Worm (Caenorhabditis elegans) whole organism, L1 larva: ENCODE results near the gene sup-18.
A peak's percentile ranks its signal among the peaks of the same experiment; 100 is the strongest.

ENCODE experiments used
- F16B12.6 ChIP-seq: fragments of 150-350 bp; optimal IDR thresholded peaks from 2 replicates; lab custom pipeline; 2014; ENCODE audit warnings: missing biosample characterization, missing genetic modification characterization
- aha-1 ChIP-seq: fragments of 150-350 bp; optimal IDR thresholded peaks from 2 replicates; lab custom pipeline; 2014; ENCODE audit warnings: missing biosample characterization, missing genetic modification characterization
- ama-1 ChIP-seq: fragments of 150-350 bp; optimal IDR thresholded peaks from 2 replicates; lab custom pipeline; 2014
- blmp-1 ChIP-seq: fragments of 150-350 bp; optimal IDR thresholded peaks from 2 replicates; lab custom pipeline; 2014; ENCODE audit warnings: missing biosample characterization, missing genetic modification characterization
- ceh-63 ChIP-seq: fragments of 200-800 bp; sonication (Bioruptor generic); optimal IDR thresholded peaks from 2 replicates; lab custom pipeline; 2018; ENCODE audit warnings: mild to moderate bottlenecking, missing genetic modification characterization, missing compliant biosample characterization
- ceh-8 ChIP-seq: fragments of 200-800 bp; sonication (Bioruptor generic); optimal IDR thresholded peaks from 2 replicates; lab custom pipeline; 2018; ENCODE audit warnings: mild to moderate bottlenecking, missing genetic modification characterization, moderate library complexity, missing compliant biosample characterization
- ceh-82 ChIP-seq, 3 experiments: fragments of 150-350 bp in 1 of 3; sonication (generic microtip) in 2 of 3; optimal IDR thresholded peaks; 2 replicates each; lab custom pipeline; 2014 to 2017; ENCODE audit warnings: missing biosample characterization in 3 of 3, missing genetic modification characterization in 3 of 3
- ces-1 ChIP-seq: fragments of 150-350 bp; optimal IDR thresholded peaks from 2 replicates; lab custom pipeline; 2014; ENCODE audit warnings: missing biosample characterization, missing genetic modification reagents, missing genetic modification characterization
- dpl-1 ChIP-seq, 3 experiments: fragments of 150-350 bp in 2 of 3; sonication (generic microtip) in 1 of 3; optimal IDR thresholded peaks; 2 replicates each; lab custom pipeline; 2014 to 2017; ENCODE audit warnings: missing biosample characterization in 3 of 3, missing genetic modification characterization in 3 of 3, missing genetic modification reagents in 3 of 3
- efl-1 ChIP-seq, 4 experiments: fragments of 150-350 bp; optimal IDR thresholded peaks in 3 of 4; peaks in 1 of 4; 1 replicate in 1 of 4; 2 replicates in 3 of 4; lab custom pipeline; 2014; ENCODE audit warnings: missing biosample characterization in 2 of 4, missing genetic modification characterization in 2 of 4, missing genetic modification reagents in 2 of 4
- egl-27 ChIP-seq, 2 experiments: fragments of 150-350 bp in 1 of 2; sonication (generic microtip); optimal IDR thresholded peaks; 3 replicates each; lab custom pipeline; 2017 to 2018; ENCODE audit warnings: missing biosample characterization in 2 of 2, missing genetic modification characterization in 2 of 2, missing genetic modification reagents in 2 of 2
- elt-2 ChIP-seq: sonication (generic microtip); optimal IDR thresholded peaks from 2 replicates; lab custom pipeline; 2016; ENCODE audit warnings: missing genetic modification characterization, mild to moderate bottlenecking, inconsistent platforms, missing compliant biosample characterization, missing genetic modification reagents
- elt-3 ChIP-seq, 6 experiments: fragments of 150-350 bp in 1 of 6; sonication (generic microtip); optimal IDR thresholded peaks; 2 replicates each; lab custom pipeline; 2017 to 2018; ENCODE audit warnings: missing biosample characterization in 6 of 6, missing genetic modification characterization in 6 of 6, inconsistent platforms in 1 of 6
- fkh-10 ChIP-seq: sonication (generic microtip); optimal IDR thresholded peaks from 2 replicates; lab custom pipeline; 2017; ENCODE audit warnings: missing biosample characterization, missing genetic modification reagents, missing genetic modification characterization
- fkh-4 ChIP-seq: sonication (generic microtip); optimal IDR thresholded peaks from 2 replicates; lab custom pipeline; 2016; ENCODE audit warnings: missing compliant biosample characterization, missing genetic modification characterization, borderline replicate concordance
- grh-1 ChIP-seq: fragments of 200-800 bp; sonication (Bioruptor generic); IDR thresholded peaks from 2 replicates; pipeline ENCODE4 v1.3.6; 2022; ENCODE audit warnings: missing genetic modification reagents, missing genetic modification characterization, missing compliant biosample characterization
- hlh-17 ChIP-seq: fragments of 200-800 bp; sonication (Bioruptor generic); optimal IDR thresholded peaks from 2 replicates; lab custom pipeline; 2018; ENCODE audit warnings: missing genetic modification characterization, mild to moderate bottlenecking, missing compliant biosample characterization, moderate library complexity, borderline replicate concordance
- hlh-4 ChIP-seq: sonication (generic microtip); optimal IDR thresholded peaks from 2 replicates; lab custom pipeline; 2016; ENCODE audit warnings: mild to moderate bottlenecking, missing genetic modification characterization, missing compliant biosample characterization
- irx-1 ChIP-seq: sonication (generic microtip); optimal IDR thresholded peaks from 2 replicates; lab custom pipeline; 2016; ENCODE audit warnings: missing genetic modification characterization, missing compliant biosample characterization
- isw-1 ChIP-seq: fragments of 200-800 bp; sonication (Bioruptor generic); IDR thresholded peaks from 2 replicates; pipeline ENCODE4 v1.3.6; 2022; ENCODE audit warnings: missing genetic modification characterization, missing compliant biosample characterization
- jun-1 ChIP-seq: fragments of 150-350 bp; optimal IDR thresholded peaks from 2 replicates; lab custom pipeline; 2014; ENCODE audit warnings: missing biosample characterization, missing genetic modification reagents, missing genetic modification characterization
- lin-14 ChIP-seq: fragments of 200-800 bp; sonication (Bioruptor generic); optimal IDR thresholded peaks from 2 replicates; lab custom pipeline; 2018; ENCODE audit warnings: mild to moderate bottlenecking, missing genetic modification characterization, moderate library complexity, missing compliant biosample characterization
- lin-35 ChIP-seq, 2 experiments: fragments of 150-350 bp; optimal IDR thresholded peaks; 2 replicates each; lab custom pipeline; 2014; ENCODE audit warnings: missing biosample characterization in 2 of 2, missing genetic modification characterization in 2 of 2, missing genetic modification reagents in 2 of 2
- lir-3 ChIP-seq: sonication (generic microtip); optimal IDR thresholded peaks from 2 replicates; lab custom pipeline; 2016; ENCODE audit warnings: mild to moderate bottlenecking, missing genetic modification characterization, moderate library complexity, missing compliant biosample characterization; ENCODE audit not compliant: poor library complexity
- lsy-2 ChIP-seq, 2 experiments: fragments of 150-350 bp; optimal IDR thresholded peaks; 2 replicates each; lab custom pipeline; 2014; ENCODE audit warnings: missing biosample characterization in 2 of 2, missing genetic modification characterization in 2 of 2
- mep-1 ChIP-seq: fragments of 150-350 bp; optimal IDR thresholded peaks from 2 replicates; lab custom pipeline; 2014; ENCODE audit warnings: missing biosample characterization, missing genetic modification characterization
- nhr-20 ChIP-seq: sonication (generic microtip); optimal IDR thresholded peaks from 2 replicates; lab custom pipeline; 2016; ENCODE audit warnings: mild to moderate bottlenecking, missing genetic modification characterization, missing compliant biosample characterization
- nhr-71 ChIP-seq: sonication (generic microtip); optimal IDR thresholded peaks from 2 replicates; lab custom pipeline; 2016; ENCODE audit warnings: mild to moderate bottlenecking, missing genetic modification characterization, moderate library complexity, missing compliant biosample characterization
- nhr-77 ChIP-seq: fragments of 150-350 bp; optimal IDR thresholded peaks from 2 replicates; lab custom pipeline; 2014; ENCODE audit warnings: missing biosample characterization, missing genetic modification characterization
- nhr-85 ChIP-seq: sonication (generic microtip); peaks from one replicate; lab custom pipeline; 2016; ENCODE audit warnings: missing genetic modification characterization, inconsistent platforms, missing compliant biosample characterization
- pag-3 ChIP-seq: sonication (generic microtip); optimal IDR thresholded peaks from 2 replicates; lab custom pipeline; 2017; ENCODE audit warnings: missing genetic modification characterization, mild to moderate bottlenecking, missing compliant biosample characterization, antibody characterized with exemption, borderline replicate concordance; ENCODE audit not compliant: insufficient read depth
- rnt-1 ChIP-seq: sonication (generic microtip); optimal IDR thresholded peaks from 2 replicates; lab custom pipeline; 2016; ENCODE audit warnings: mild to moderate bottlenecking, missing genetic modification characterization, moderate library complexity, missing compliant biosample characterization
- snpc-4 ChIP-seq: fragments of 150-350 bp; optimal IDR thresholded peaks from 2 replicates; lab custom pipeline; 2014; ENCODE audit warnings: missing biosample characterization, missing genetic modification characterization
- snu-23 ChIP-seq: sonication (generic microtip); optimal IDR thresholded peaks from 2 replicates; lab custom pipeline; 2016; ENCODE audit warnings: missing genetic modification characterization, missing compliant biosample characterization
- sox-4 ChIP-seq: sonication (generic microtip); optimal IDR thresholded peaks from 2 replicates; lab custom pipeline; 2016; ENCODE audit warnings: missing genetic modification characterization, missing compliant biosample characterization
- sup-37 ChIP-seq: fragments of 200-800 bp; sonication (Bioruptor generic); optimal IDR thresholded peaks from 2 replicates; lab custom pipeline; 2018; ENCODE audit warnings: mild to moderate bottlenecking, missing genetic modification characterization, missing compliant biosample characterization
- swsn-7 ChIP-seq: sonication (generic microtip); optimal IDR thresholded peaks from 2 replicates; lab custom pipeline; 2016; ENCODE audit warnings: missing genetic modification characterization, missing compliant biosample characterization
- tlp-1 ChIP-seq: fragments of 150-350 bp; optimal IDR thresholded peaks from 2 replicates; lab custom pipeline; 2014; ENCODE audit warnings: missing biosample characterization, missing genetic modification characterization
- unc-98 ChIP-seq: fragments of 200-800 bp; sonication (Bioruptor generic); IDR thresholded peaks from 2 replicates; pipeline ENCODE4 v1.3.6; 2022; ENCODE audit warnings: missing genetic modification characterization, missing compliant biosample characterization
- zip-4 ChIP-seq: fragments of 200-800 bp; sonication (Bioruptor generic); optimal IDR thresholded peaks from 2 replicates; lab custom pipeline; 2018; ENCODE audit warnings: mild to moderate bottlenecking, missing genetic modification characterization, moderate library complexity, missing compliant biosample characterization
- ztf-11 ChIP-seq, 2 experiments: sonication (generic microtip); optimal IDR thresholded peaks; 2 replicates each; lab custom pipeline; 2016 to 2017; ENCODE audit warnings: missing genetic modification characterization in 2 of 2, missing biosample characterization in 1 of 2, missing compliant biosample characterization in 1 of 2

Gene sup-18

DNA sequence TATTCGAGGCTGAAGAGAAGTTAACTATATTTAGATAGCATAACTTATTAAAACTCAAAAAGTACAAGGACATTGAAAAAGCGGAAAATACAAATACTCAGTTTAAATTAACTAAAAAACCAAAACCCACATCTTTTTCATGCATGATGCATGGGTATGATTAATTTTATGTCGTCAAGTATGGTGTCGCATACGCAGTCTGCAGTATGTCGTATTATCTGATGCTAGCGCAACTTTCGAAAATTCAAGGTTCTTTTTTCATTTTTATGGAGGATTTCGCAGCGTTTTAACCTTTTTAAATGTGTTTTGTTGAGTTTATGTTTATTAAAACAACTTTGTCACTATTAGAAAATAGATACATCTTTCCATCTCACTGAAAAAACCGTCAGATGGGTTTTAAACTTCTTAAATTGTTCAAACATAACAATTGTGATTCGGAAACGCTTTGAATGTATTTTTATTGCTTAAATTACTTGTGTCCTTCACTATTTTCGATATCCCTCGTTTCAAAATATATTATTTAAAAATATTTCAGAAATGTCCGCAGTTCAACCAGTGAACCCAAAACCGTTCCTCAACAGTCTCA, 17.1 kb downstream of the sup-18 start, which contains the start of gene snr-5:
TSS of gene snr-5 (plus strand) at position 536 of the 586 bp plus-strand sequence.
- TF ChIP-seq blmp-1 (tag; lab: Kevin White, UChicago) (peak; percentile 35), mep-1 (tag; lab: Kevin White, UChicago) (no peak), fkh-10 (GFP tag; lab: Kevin White, UChicago) (no peak), ama-1 (lab: Kevin White, UChicago) (no peak), lir-3 (tag; lab: Kevin White, UChicago) (no peak), nhr-85 (no peak), hlh-4 (tag; lab: Kevin White, UChicago) (no peak), elt-2 (no peak), ceh-63 (GFP tag; lab: Kevin White, UChicago) (no peak), zip-4 (GFP tag; lab: Kevin White, UChicago) (no peak), rnt-1 (tag; lab: Kevin White, UChicago) (peak; percentile 14), F16B12.6 (tag; lab: Kevin White, UChicago) (peak; percentile 81), pag-3 (no peak), unc-98 (GFP tag; lab: Robert Waterston, UW) (no peak), lsy-2 (tag; optimal IDR thresholded peaks at IDR 0.05; lab: Kevin White, UChicago) (peak; percentile 19 to 65), sup-37 (GFP tag; lab: Kevin White, UChicago) (no peak), elt-3 (tag; optimal IDR thresholded peaks at IDR 0.05; lab: Kevin White, UChicago) (no peak), swsn-7 (tag; lab: Kevin White, UChicago) (no peak), snpc-4 (no peak), dpl-1 (GFP tag; optimal IDR thresholded peaks at IDR 0.05; lab: Kevin White, UChicago) (peak; percentile 32 to 64 (median 47)), ceh-82 (tag; optimal IDR thresholded peaks at IDR 0.05; lab: Kevin White, UChicago) (peak in 1 of 3 experiments; percentile 11), irx-1 (tag; lab: Kevin White, UChicago) (no peak), nhr-77 (tag; lab: Kevin White, UChicago) (no peak), snu-23 (GFP tag; lab: Kevin White, UChicago) (peak; percentile 39), nhr-71 (tag; lab: Kevin White, UChicago) (peak; percentile 9), efl-1 (optimal IDR thresholded peaks at IDR 0.05; lab: Kevin White, UChicago) (peak; percentile 35 to 57), efl-1 (GFP tag; optimal IDR thresholded peaks at IDR 0.05 in 1 of 2; lab: Kevin White, UChicago) (peak; percentile 65 to 94), aha-1 (no peak), lin-35 (GFP tag; optimal IDR thresholded peaks at IDR 0.05; lab: Kevin White, UChicago) (peak; percentile 55 to 60)

DNA sequence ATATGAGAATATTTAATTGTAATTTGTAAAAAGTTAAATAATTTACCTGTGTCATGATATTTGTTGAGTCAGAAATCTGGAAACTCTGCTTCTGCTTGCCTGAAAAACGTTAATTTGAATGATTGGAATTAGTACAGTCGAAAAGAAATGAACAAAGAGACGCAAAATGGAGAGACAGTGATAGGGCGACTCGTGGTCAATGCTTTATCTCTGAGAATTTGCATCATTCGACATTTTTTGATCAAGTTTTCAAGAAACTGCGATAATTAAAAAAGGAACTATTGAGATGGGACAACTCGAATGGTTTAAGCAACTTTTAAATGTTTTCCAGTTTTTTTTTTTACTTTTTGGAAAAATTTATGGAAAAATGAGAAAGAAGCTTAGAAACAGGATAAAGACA, 17.8 kb downstream of the sup-18 start, which contains the start of gene cuc-1:
TSS of gene cuc-1 (minus strand) at position 101 of the 400 bp plus-strand sequence.
- TF ChIP-seq elt-2: peak; percentile 20
- TF ChIP-seq egl-27 (tag; optimal IDR thresholded peaks at IDR 0.05; lab: Kevin White, UChicago): no peak

DNA sequence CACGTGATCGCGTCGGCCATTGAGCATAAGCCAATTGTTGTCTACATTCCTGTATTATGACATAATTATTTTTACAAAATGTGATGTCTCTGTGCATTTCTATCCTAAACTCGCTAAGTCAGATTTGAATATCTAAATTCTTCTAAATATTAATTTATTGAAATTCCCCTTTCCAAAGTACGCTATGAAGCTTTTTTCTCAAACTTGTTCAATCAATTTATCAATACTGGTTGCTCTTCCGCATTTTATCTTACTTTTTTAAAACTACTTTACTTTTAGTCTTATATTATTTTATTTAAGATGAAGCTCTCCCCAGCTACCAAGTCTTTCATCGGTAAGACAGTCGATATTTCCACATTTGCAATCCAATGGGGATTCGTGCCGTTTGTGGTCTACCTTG, 19.4 kb downstream of the sup-18 start, which contains the start of gene tomm-7:
TSS of gene tomm-7 (plus strand) at position 301 of the 400 bp plus-strand sequence.
- TF ChIP-seq isw-1 (GFP tag; lab: Robert Waterston, UW) (no peak), ceh-8 (GFP tag; lab: Kevin White, UChicago) (no peak)
- TF ChIP-seq, all 84 proteins: peak for 0

DNA sequence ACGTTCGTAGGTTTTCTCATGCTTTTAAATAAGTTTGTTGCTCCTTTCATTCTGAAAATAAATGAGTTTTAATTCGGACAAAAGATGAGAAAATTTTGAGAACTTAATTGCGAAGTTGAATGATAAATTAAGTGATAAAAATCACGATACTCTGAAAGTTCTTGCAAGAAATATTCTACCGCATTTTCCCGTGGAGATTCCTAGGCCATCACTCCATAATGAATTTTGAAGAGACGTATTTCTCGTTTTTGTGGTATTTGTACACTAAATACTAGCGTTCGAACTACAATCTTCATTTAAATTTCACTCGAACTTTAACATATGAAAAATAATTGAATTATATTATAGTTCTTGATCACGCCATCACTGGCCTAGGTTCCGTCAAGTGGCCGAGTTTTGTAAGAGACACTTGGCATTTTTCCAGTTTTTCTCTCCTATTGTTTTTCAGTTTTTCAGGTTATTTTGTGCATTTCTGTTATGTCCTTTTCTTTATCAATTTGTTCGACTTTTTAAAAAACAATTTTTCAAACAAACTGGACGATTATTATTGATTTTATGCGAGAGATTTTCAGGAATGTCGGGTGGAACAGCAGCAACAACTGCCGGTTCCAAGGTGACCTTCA, 20.2 kb downstream of the sup-18 start, which contains the start of the genes coq-5 and ufm-1:
TSS of gene coq-5 (minus strand) at position 51 of the 623 bp plus-strand sequence.
TSS of gene ufm-1 (plus strand) at position 573 of the 623 bp plus-strand sequence.
- no peak for TF ChIP-seq elt-3 (tag; optimal IDR thresholded peaks at IDR 0.05; lab: Kevin White, UChicago)
- peak; percentile 53 for TF ChIP-seq fkh-4 (tag; lab: Kevin White, UChicago)
- no peak for TF ChIP-seq jun-1 (tag; lab: Kevin White, UChicago)
- TF ChIP-seq hlh-17 (GFP tag; lab: Kevin White, UChicago): no peak
- no peak for TF ChIP-seq ceh-82 (tag; optimal IDR thresholded peaks at IDR 0.05; lab: Kevin White, UChicago)
- no peak for TF ChIP-seq egl-27 (tag; optimal IDR thresholded peaks at IDR 0.05; lab: Kevin White, UChicago)
- peak in 1 of 2 experiments; percentile 55 for TF ChIP-seq ztf-11 (tag; optimal IDR thresholded peaks at IDR 0.05; lab: Kevin White, UChicago)
- TF ChIP-seq nhr-20: peak; percentile 27
- no peak for TF ChIP-seq grh-1 (GFP tag; lab: Robert Waterston, UW)
- no peak for TF ChIP-seq ces-1
- peak; percentile 23 for TF ChIP-seq mep-1 (tag; lab: Kevin White, UChicago)
- no peak for TF ChIP-seq sox-4 (tag; lab: Kevin White, UChicago)
- peak; percentile 10; the same call in 1 of the 2 replicates for TF ChIP-seq isw-1 (GFP tag; lab: Robert Waterston, UW)
- no peak for TF ChIP-seq tlp-1 (tag; lab: Kevin White, UChicago)
- no peak for TF ChIP-seq sup-37 (GFP tag; lab: Kevin White, UChicago)
- peak; percentile 72 for TF ChIP-seq nhr-85
- peak; percentile 7 to 42 (median 36) for TF ChIP-seq dpl-1 (GFP tag; optimal IDR thresholded peaks at IDR 0.05; lab: Kevin White, UChicago)
- peak; percentile 35 to 54 for TF ChIP-seq lsy-2 (tag; optimal IDR thresholded peaks at IDR 0.05; lab: Kevin White, UChicago)
- peak in 1 of 2 experiments; percentile 42 for TF ChIP-seq efl-1 (optimal IDR thresholded peaks at IDR 0.05; lab: Kevin White, UChicago)
- peak; percentile 31 to 90 for TF ChIP-seq efl-1 (GFP tag; optimal IDR thresholded peaks at IDR 0.05 in 1 of 2; lab: Kevin White, UChicago)
- TF ChIP-seq lin-14 (GFP tag; lab: Kevin White, UChicago): peak; percentile 47
- peak; percentile 26 for TF ChIP-seq snu-23 (GFP tag; lab: Kevin White, UChicago)
